Worm (Caenorhabditis elegans) whole organism, midembryonic: ENCODE measurements around the gene fipr-8.

Experiments
- med-1 ChIP-seq: sonication (generic microtip); optimal IDR thresholded peaks from 2 replicates; lab custom pipeline; 2017; ENCODE audit warnings: missing genetic modification characterization, mild to moderate bottlenecking, missing compliant biosample characterization, antibody characterized with exemption, missing genetic modification reagents; ENCODE audit not compliant: insufficient read depth
- ref-1 ChIP-seq: fragments of 200-800 bp; sonication (Bioruptor generic); conservative IDR thresholded peaks from 2 replicates; pipeline ENCODE4 v1.3.6; 2022; ENCODE audit warnings: missing genetic modification reagents, missing genetic modification characterization, missing compliant biosample characterization
- ztf-29 ChIP-seq: fragments of 200-800 bp; sonication (Bioruptor generic); IDR thresholded peaks from 2 replicates; pipeline ENCODE4 v1.3.6; 2022; ENCODE audit warnings: missing genetic modification reagents, missing genetic modification characterization, missing compliant biosample characterization

ce11 chrV:10252682-10253081 lies 12.9 kb upstream of the fipr-8 start:
- TF ChIP-seq ref-1 (GFP tag; lab: Robert Waterston, UW) (no peak), ztf-29 (no peak), med-1 (no peak)
